Fruit fly (Drosophila melanogaster): ENCODE results near the gene CG17928.

The CG17928 gene

dm6 chr2L:16815989-16816749, 24.8 kb downstream of the CG17928 start, which contains the start of gene mdy:
Gene mdy (plus strand): TSS chr2L:16816660.
- no peak for TF ChIP-seq sim (GFP tag; IDR thresholded peaks at IDR 0.05)
- TF ChIP-seq toy (GFP tag; IDR thresholded peaks at IDR 0.05): no peak
- TF ChIP-seq Usf (GFP tag; optimal IDR thresholded peaks at IDR 0.05): peak; percentile 11
- peak; percentile 36 for TF ChIP-seq Elba2 (GFP tag; optimal IDR thresholded peaks at IDR 0.05)
- TF ChIP-seq croc (GFP tag; conservative IDR thresholded peaks at IDR 0.05): no peak
- peak; percentile 51; the same call in 1 of the 2 replicates for TF ChIP-seq wdn (GFP tag; IDR thresholded peaks at IDR 0.05)
- TF ChIP-seq CG4282 (GFP tag; optimal IDR thresholded peaks at IDR 0.05): peak; percentile 9
- peak; percentile 33; the same call in 1 of the 2 replicates for TF ChIP-seq CG8765 (GFP tag; IDR thresholded peaks at IDR 0.05)
- TF ChIP-seq Vsx1 (GFP tag; optimal IDR thresholded peaks at IDR 0.05): peak; percentile 31
- no peak for TF ChIP-seq eyg (GFP tag; optimal IDR thresholded peaks at IDR 0.05)
- peak; percentile 51 for TF ChIP-seq CG10209 (GFP tag; optimal IDR thresholded peaks at IDR 0.05)
- no peak for TF ChIP-seq Hand (GFP tag; optimal IDR thresholded peaks at IDR 0.05)
- no peak for TF ChIP-seq ERR (GFP tag; optimal IDR thresholded peaks at IDR 0.05)
- TF ChIP-seq ham (GFP tag; IDR thresholded peaks at IDR 0.05): no peak
- TF ChIP-seq klu (GFP tag; IDR thresholded peaks at IDR 0.05): peak; percentile 45; the same call in 1 of the 2 replicates
- TF ChIP-seq CG7987 (GFP tag; optimal IDR thresholded peaks at IDR 0.05): no peak
- no peak for TF ChIP-seq CG15011 (GFP tag; optimal IDR thresholded peaks at IDR 0.05)
- no peak for TF ChIP-seq en (GFP tag; optimal IDR thresholded peaks at IDR 0.05)
- peak; percentile 48 for TF ChIP-seq CG17829 (tag; optimal IDR thresholded peaks at IDR 0.05)
- TF ChIP-seq sna (GFP tag; IDR thresholded peaks at IDR 0.05; ENCODE audit: partially characterized antibody): no peak; the same call in 1 of the 2 replicates
- peak; percentile 44 for TF ChIP-seq CG15601 (tag; optimal IDR thresholded peaks at IDR 0.05)
- no peak for TF ChIP-seq CG12071 (GFP tag; optimal IDR thresholded peaks at IDR 0.05)
- TF ChIP-seq pho (GFP tag; optimal IDR thresholded peaks at IDR 0.05): peak; percentile 47
- TF ChIP-seq CG32772 (GFP tag; IDR thresholded peaks at IDR 0.05): peak; percentile 45; the same call in 1 of the 2 replicates
- 0 out of 2 replicates have a peak, but pooled peaks have one; percentile 14 for TF ChIP-seq CG7372 (GFP tag; IDR thresholded peaks at IDR 0.05)
- TF ChIP-seq Mad (GFP tag; optimal IDR thresholded peaks at IDR 0.05): peak; percentile 50
- TF ChIP-seq cwo (GFP tag; optimal IDR thresholded peaks at IDR 0.05): peak; percentile 35
- TF ChIP-seq ind (GFP tag; optimal IDR thresholded peaks at IDR 0.05): peak; percentile 12
- TF ChIP-seq wek (GFP tag; optimal IDR thresholded peaks at IDR 0.05): no peak
- no peak for TF ChIP-seq fd64A (GFP tag; optimal IDR thresholded peaks at IDR 0.05)
- no peak for TF ChIP-seq CG6654 (GFP tag; optimal IDR thresholded peaks at IDR 0.05)
- no peak for TF ChIP-seq ewg (GFP tag; optimal IDR thresholded peaks at IDR 0.05)
- peak; percentile 55; the same call in 1 of the 2 replicates for TF ChIP-seq ssp (GFP tag; IDR thresholded peaks at IDR 0.05)
- TF ChIP-seq az2 (GFP tag; optimal IDR thresholded peaks at IDR 0.05): peak; percentile 61
- TF ChIP-seq Hr3 (GFP tag; optimal IDR thresholded peaks at IDR 0.05): peak; percentile 42
- no peak for TF ChIP-seq lov (optimal IDR thresholded peaks at IDR 0.05)
- 0 out of 3 replicates have a peak, but pooled peaks have one; percentile 56 for TF ChIP-seq lov (GFP tag; IDR thresholded peaks at IDR 0.05)
- peak; percentile 65 for TF ChIP-seq CG11504 (tag; optimal IDR thresholded peaks at IDR 0.05)
- TF ChIP-seq CG1792 (GFP tag; optimal IDR thresholded peaks at IDR 0.05): peak; percentile 17
- peak; percentile 70 for TF ChIP-seq al (GFP tag; IDR thresholded peaks at IDR 0.05)
- TF ChIP-seq CG1832 (GFP tag; optimal IDR thresholded peaks at IDR 0.05): no peak
- no peak for TF ChIP-seq Lpt (GFP tag; optimal IDR thresholded peaks at IDR 0.05)
- TF ChIP-seq Hsf (GFP tag; optimal IDR thresholded peaks at IDR 0.05): peak; percentile 69
- no peak for TF ChIP-seq B-H1 (GFP tag; IDR thresholded peaks at IDR 0.05)
- peak; percentile 59 for TF ChIP-seq E2f1 (GFP tag; IDR thresholded peaks at IDR 0.05)
- no peak for TF ChIP-seq CG3163 (GFP tag; optimal IDR thresholded peaks at IDR 0.05)
- peak; percentile 24 for TF ChIP-seq stwl (tag; optimal IDR thresholded peaks at IDR 0.05)
- peak; percentile 47 for TF ChIP-seq Bteb2 (GFP tag; optimal IDR thresholded peaks at IDR 0.05)
- no peak for TF ChIP-seq dimm (GFP tag; IDR thresholded peaks at IDR 0.05)
- TF ChIP-seq CG8359 (GFP tag; optimal IDR thresholded peaks at IDR 0.05; ENCODE audit: borderline replicate concordance): no peak
